Fruit fly (Drosophila melanogaster): ENCODE results near the gene Tlk.

- no peak for TF ChIP-seq CG11617 (GFP tag; optimal IDR thresholded peaks at IDR 0.05)
- TF ChIP-seq Crg-1 (GFP tag; optimal IDR thresholded peaks at IDR 0.05), result no peak
- TF ChIP-seq Hr96 (GFP tag; optimal IDR thresholded peaks at IDR 0.05), result no peak
- TF ChIP-seq cic (GFP tag; optimal IDR thresholded peaks at IDR 0.05), result no peak
- no peak for TF ChIP-seq Mnt (GFP tag; optimal IDR thresholded peaks at IDR 0.05)
- TF ChIP-seq tj (GFP tag; optimal IDR thresholded peaks at IDR 0.05), result no peak
- no peak for TF ChIP-seq CG12768 (GFP tag; optimal IDR thresholded peaks at IDR 0.05)
- TF ChIP-seq toe (GFP tag; optimal IDR thresholded peaks at IDR 0.05), result no peak
- TF ChIP-seq kay (GFP tag; ENCODE audit: borderline replicate concordance), result no peak
- no peak for TF ChIP-seq CG5204 (GFP tag; optimal IDR thresholded peaks at IDR 0.05)
- TF ChIP-seq CG33017 (tag; optimal IDR thresholded peaks at IDR 0.05), result no peak
Observed at dm6 chrX:3725916-3726315, 6.1 kb downstream of the Tlk start.
